Worm (Caenorhabditis elegans): ENCODE results near the gene T28A11.3.

T28A11.3 gene

ce11 chrV:3234887-3235286, 40.2 kb upstream of the T28A11.3 start, which contains the start of gene K08D9.6:
Gene K08D9.6, minus strand, starts transcription at chrV:3234987.
- TF ChIP-seq attf-3 (GFP tag; conservative IDR thresholded peaks at IDR 0.05) (no peak), aptf-2 (GFP tag; conservative IDR thresholded peaks at IDR 0.05) (no peak), somi-1 (GFP tag; optimal IDR thresholded peaks at IDR 0.05) (no peak), F22D6.2 (tag; optimal IDR thresholded peaks at IDR 0.05) (no peak), mcd-1 (GFP tag; IDR thresholded peaks at IDR 0.05) (no peak), ztf-18 (tag; optimal IDR thresholded peaks at IDR 0.05) (no peak), snpc-1.3 (tag; optimal IDR thresholded peaks at IDR 0.05; ENCODE audit: insufficient read depth) (no peak), egrh-3 (GFP tag; IDR thresholded peaks at IDR 0.05) (no peak), hrde-1 (tag; optimal IDR thresholded peaks at IDR 0.05; ENCODE audit: borderline replicate concordance) (no peak), F37B4.10 (GFP tag; IDR thresholded peaks at IDR 0.05) (no peak), B0261.1 (tag; optimal IDR thresholded peaks at IDR 0.05) (no peak), lin-35 (GFP tag; optimal IDR thresholded peaks at IDR 0.05) (no peak)

- no peak for TF ChIP-seq T26A5.8 (tag; optimal IDR thresholded peaks at IDR 0.05)
Measured at ce11 chrV:3236610-3237009, 38.5 kb upstream of the T28A11.3 start, which contains the start of the genes K08D9.9 and str-16. Gene K08D9.9, minus strand, starts transcription at chrV:3236710. Gene str-16, plus strand, starts transcription at chrV:3236875.

- TF ChIP-seq dpff-1 (tag; optimal IDR thresholded peaks at IDR 0.05) (no peak), aptf-3 (GFP tag; IDR thresholded peaks at IDR 0.05) (no peak), F57A8.1 (GFP tag; optimal IDR thresholded peaks at IDR 0.05) (no peak), hmg-1.2 (GFP tag; IDR thresholded peaks at IDR 0.05) (no peak), ztf-3 (GFP tag; optimal IDR thresholded peaks at IDR 0.05) (no peak), F52B5.7 (tag; optimal IDR thresholded peaks at IDR 0.05) (no peak), egl-44 (GFP tag; IDR thresholded peaks at IDR 0.05) (no peak), aptf-2 (GFP tag; conservative IDR thresholded peaks at IDR 0.05) (no peak)
Measured at ce11 chrV:3241175-3241574, 34.0 kb upstream of the T28A11.3 start, which contains the start of gene srj-11. Gene srj-11, plus strand, starts transcription at chrV:3241424.

ce11 chrV:3242984-3243383, 32.1 kb upstream of the T28A11.3 start, which contains the start of gene gst-23:
Gene gst-23, plus strand, starts transcription at chrV:3243284.
- TF ChIP-seq ztf-25 (GFP tag; IDR thresholded peaks at IDR 0.05) (no peak), hrde-1 (tag; optimal IDR thresholded peaks at IDR 0.05; ENCODE audit: borderline replicate concordance) (no peak), nfya-2 (GFP tag; IDR thresholded peaks at IDR 0.05) (no peak), ekl-4 (GFP tag; IDR thresholded peaks at IDR 0.05) (no peak), snpc-3.4 (tag; optimal IDR thresholded peaks at IDR 0.05) (no peak), ceh-27 (GFP tag; optimal IDR thresholded peaks at IDR 0.05) (no peak)

ce11 chrV:3244703-3245102, 30.4 kb upstream of the T28A11.3 start, which contains the start of gene srj-7:
Gene srj-7, plus strand, starts transcription at chrV:3245003.
- TF ChIP-seq tbp1 (GFP tag; optimal IDR thresholded peaks at IDR 0.05) (no peak), cebp-2 (GFP tag; IDR thresholded peaks at IDR 0.05) (no peak), ztf-26 (tag; optimal IDR thresholded peaks at IDR 0.05) (no peak), nfya-1 (tag; optimal IDR thresholded peaks at IDR 0.05; ENCODE audit: borderline replicate concordance, insufficient read depth) (no peak), sea-2 (GFP tag; IDR thresholded peaks at IDR 0.05) (no peak), unc-62 (GFP tag; optimal IDR thresholded peaks at IDR 0.05) (no peak), lsy-27 (tag; optimal IDR thresholded peaks at IDR 0.05; ENCODE audit: borderline replicate concordance, insufficient read depth) (no peak), C17E4.6 (GFP tag; IDR thresholded peaks at IDR 0.05) (no peak), mcd-1 (GFP tag; IDR thresholded peaks at IDR 0.05) (no peak), somi-1 (GFP tag; optimal IDR thresholded peaks at IDR 0.05) (no peak), F49E8.2 (tag; optimal IDR thresholded peaks at IDR 0.05; ENCODE audit: insufficient read depth) (no peak), B0336.3 (GFP tag; IDR thresholded peaks at IDR 0.05) (no peak), attf-5 (GFP tag; optimal IDR thresholded peaks at IDR 0.05) (no peak), let-607 (tag; optimal IDR thresholded peaks at IDR 0.05) (no peak), sdz-38 (tag; optimal IDR thresholded peaks at IDR 0.05) (no peak), ceh-100 (GFP tag; IDR thresholded peaks at IDR 0.05) (no peak), fkh-3 (tag; optimal IDR thresholded peaks at IDR 0.05) (no peak), F39B2.1 (GFP tag; IDR thresholded peaks at IDR 0.05) (no peak), dpff-1 (tag; optimal IDR thresholded peaks at IDR 0.05) (no peak), snpc-1.1 (tag; optimal IDR thresholded peaks at IDR 0.05; ENCODE audit: insufficient read depth) (no peak)

Data from whole organism, young adult.